Fruit fly (Drosophila melanogaster): ENCODE data around the gene Rpt4.

Gene Rpt4

dm6 chrX:6305317-6305716 lies 14.3 kb upstream of the Rpt4 start (continued):
- TF ChIP-seq spab (GFP tag; optimal IDR thresholded peaks at IDR 0.05) (no peak), Hr4 (GFP tag; optimal IDR thresholded peaks at IDR 0.05) (peak; percentile 20), svp (GFP tag) (peak; percentile 70), salr (GFP tag; optimal IDR thresholded peaks at IDR 0.05) (peak in 1 of 2 experiments; percentile 8), achi (GFP tag; optimal IDR thresholded peaks at IDR 0.05) (peak; percentile 36), dsx (GFP tag; optimal IDR thresholded peaks at IDR 0.05; ENCODE audit: poor library complexity, severe bottlenecking) (no peak), CG9139 (GFP tag; optimal IDR thresholded peaks at IDR 0.05) (no peak), ss (GFP tag; optimal IDR thresholded peaks at IDR 0.05) (no peak), CG16779 (tag; optimal IDR thresholded peaks at IDR 0.05) (no peak), CG6792 (GFP tag; optimal IDR thresholded peaks at IDR 0.05) (peak; percentile 25), pdm3 (GFP tag; optimal IDR thresholded peaks at IDR 0.05) (peak; percentile 49), CG10631 (GFP tag; optimal IDR thresholded peaks at IDR 0.05) (peak; percentile 25), esn (GFP tag; optimal IDR thresholded peaks at IDR 0.05) (peak; percentile 65), net (GFP tag; optimal IDR thresholded peaks at IDR 0.05) (peak; percentile 36), CG6808 (GFP tag; optimal IDR thresholded peaks at IDR 0.05) (no peak), lz (GFP tag; optimal IDR thresholded peaks at IDR 0.05) (peak; percentile 25), Blimp-1 (GFP tag; optimal IDR thresholded peaks at IDR 0.05) (no peak), CG15336 (GFP tag; IDR thresholded peaks at IDR 0.05) (peak; percentile 52; the same call in 1 of the 2 replicates), Sox14 (GFP tag; optimal IDR thresholded peaks at IDR 0.05) (peak; percentile 12), Eip78C (GFP tag) (peak; percentile 84)

dm6 chrX:6304203-6304602 lies 13.2 kb upstream of the Rpt4 start:
- peak; percentile 10 for TF ChIP-seq topi (GFP tag; optimal IDR thresholded peaks at IDR 0.05)
- TF ChIP-seq CG32006 (GFP tag; optimal IDR thresholded peaks at IDR 0.05), result peak; percentile 38
- peak; percentile 60; the same call in 1 of the 3 replicates for TF ChIP-seq CG8119 (GFP tag; IDR thresholded peaks at IDR 0.05)
- TF ChIP-seq CG8632 (GFP tag; optimal IDR thresholded peaks at IDR 0.05), result peak; percentile 41
- peak; percentile 44 for TF ChIP-seq CG10631 (GFP tag; optimal IDR thresholded peaks at IDR 0.05)
- TF ChIP-seq fd59A (GFP tag; optimal IDR thresholded peaks at IDR 0.05), result no peak
- TF ChIP-seq Eip75B (GFP tag; optimal IDR thresholded peaks at IDR 0.05), result no peak
- TF ChIP-seq CG34406 (GFP tag; optimal IDR thresholded peaks at IDR 0.05), result peak; percentile 31
- no peak for TF ChIP-seq svp (GFP tag)
- TF ChIP-seq Eip78C (GFP tag), result peak; percentile 80
- peak in 1 of 2 experiments; percentile 27 for TF ChIP-seq salr (GFP tag; optimal IDR thresholded peaks at IDR 0.05)
- TF ChIP-seq Hr38 (GFP tag; optimal IDR thresholded peaks at IDR 0.05), result no peak
- peak; percentile 57 for TF ChIP-seq CG15336 (GFP tag; IDR thresholded peaks at IDR 0.05)
- peak; percentile 11 for TF ChIP-seq OdsH (GFP tag; optimal IDR thresholded peaks at IDR 0.05)
- TF ChIP-seq eg (GFP tag; IDR thresholded peaks at IDR 0.05), result peak; percentile 26; the same call in 1 of the 3 replicates
- peak; percentile 25 for TF ChIP-seq esn (GFP tag; optimal IDR thresholded peaks at IDR 0.05)
- peak; percentile 12 for TF ChIP-seq Smox (GFP tag; optimal IDR thresholded peaks at IDR 0.05)
- peak; percentile 30 for TF ChIP-seq CG6792 (GFP tag; optimal IDR thresholded peaks at IDR 0.05)
- TF ChIP-seq vri (GFP tag; optimal IDR thresholded peaks at IDR 0.05), result no peak
- TF ChIP-seq CG3919 (GFP tag; optimal IDR thresholded peaks at IDR 0.05), result peak; percentile 50
- TF ChIP-seq Met (GFP tag; optimal IDR thresholded peaks at IDR 0.05), result peak; percentile 15

dm6 chrX:6303675-6304074 lies 12.6 kb upstream of the Rpt4 start, which contains the start of gene CG3823:
CG3823 (plus strand) TSS chrX:6303975.
- TF ChIP-seq CG11762 (GFP tag; optimal IDR thresholded peaks at IDR 0.05; ENCODE audit: insufficient read depth), result no peak
- peak; percentile 21; the same call in 1 of the 3 replicates for TF ChIP-seq CG6163 (GFP tag; IDR thresholded peaks at IDR 0.05)
- TF ChIP-seq CG16779 (tag; optimal IDR thresholded peaks at IDR 0.05), result no peak

- TF ChIP-seq fd59A (GFP tag; optimal IDR thresholded peaks at IDR 0.05) (no peak), Hr39 (GFP tag; optimal IDR thresholded peaks at IDR 0.05) (no peak), Hr4 (GFP tag; optimal IDR thresholded peaks at IDR 0.05) (peak; percentile 70), CG8119 (GFP tag; IDR thresholded peaks at IDR 0.05) (peak; percentile 61; the same call in 2 of the 3 replicates), lz (GFP tag; optimal IDR thresholded peaks at IDR 0.05) (no peak), Eip78C (GFP tag) (peak; percentile 15), eg (GFP tag; IDR thresholded peaks at IDR 0.05) (0 out of 3 replicates have a peak, but pooled peaks have one; percentile 8), pdm3 (GFP tag; optimal IDR thresholded peaks at IDR 0.05) (peak; percentile 39), Ets21C (GFP tag; optimal IDR thresholded peaks at IDR 0.05) (no peak), dac (GFP tag; optimal IDR thresholded peaks at IDR 0.05) (peak; percentile 52), CG8632 (GFP tag; optimal IDR thresholded peaks at IDR 0.05) (no peak), CG10631 (GFP tag; optimal IDR thresholded peaks at IDR 0.05) (no peak), CG15336 (GFP tag; IDR thresholded peaks at IDR 0.05) (0 out of 2 replicates have a peak, but pooled peaks have one; percentile 20), acj6 (GFP tag; optimal IDR thresholded peaks at IDR 0.05) (no peak), CG11762 (GFP tag; optimal IDR thresholded peaks at IDR 0.05; ENCODE audit: insufficient read depth) (no peak), esn (GFP tag; optimal IDR thresholded peaks at IDR 0.05) (no peak), CG32006 (GFP tag; optimal IDR thresholded peaks at IDR 0.05) (peak; percentile 74), OdsH (GFP tag; optimal IDR thresholded peaks at IDR 0.05) (peak; percentile 5), svp (GFP tag) (no peak), Met (GFP tag; optimal IDR thresholded peaks at IDR 0.05) (no peak)
Measured at dm6 chrX:6303196-6303595, 12.2 kb upstream of the Rpt4 start.

All from whole organism, prepupa.